Fruit fly (Drosophila melanogaster) whole organism, embryonic: ENCODE data around the gene Eip63E.

Source experiments
- Abd-B ChIP-seq: fragments of 200-800 bp; sonication (Bioruptor generic); optimal IDR thresholded peaks from 2 replicates; lab custom pipeline; 2018; ENCODE audit warnings: missing biosample characterization, mild to moderate bottlenecking, missing genetic modification characterization, moderate library complexity
- CG11504 ChIP-seq: fragments of 200-800 bp; sonication (Bioruptor generic); optimal IDR thresholded peaks from 3 replicates; lab custom pipeline; 2019; ENCODE audit warnings: missing biosample characterization, mild to moderate bottlenecking, missing genetic modification characterization, moderate library complexity
- CG11696 ChIP-seq: fragments of 200-800 bp; sonication (Bioruptor generic); IDR thresholded peaks from 2 replicates; pipeline ENCODE4 v1.3.6; 2022; ENCODE audit warnings: missing biosample characterization, missing genetic modification characterization
- CG13296 ChIP-seq: fragments of 200-800 bp; sonication (Bioruptor generic); optimal IDR thresholded peaks from 3 replicates; lab custom pipeline; 2018; ENCODE audit warnings: missing biosample characterization, mild to moderate bottlenecking, missing genetic modification characterization
- CG13624 ChIP-seq: fragments of 200-800 bp; sonication (Bioruptor generic); optimal IDR thresholded peaks from 2 replicates; lab custom pipeline; 2016; ENCODE audit warnings: missing biosample characterization, missing genetic modification characterization
- CG14965 ChIP-seq: fragments of 200-800 bp; sonication (Bioruptor generic); optimal IDR thresholded peaks from 2 replicates; lab custom pipeline; 2016; ENCODE audit warnings: missing biosample characterization, missing genetic modification characterization, borderline replicate concordance
- CG15479 ChIP-seq: fragments of 200-800 bp; sonication (Bioruptor generic); optimal IDR thresholded peaks from 3 replicates; lab custom pipeline; 2019; ENCODE audit warnings: missing biosample characterization, mild to moderate bottlenecking, missing genetic modification characterization, moderate library complexity
- CG16813 ChIP-seq: fragments of 200-800 bp; sonication (Bioruptor generic); IDR thresholded peaks from 3 replicates; pipeline ENCODE4 v1.3.6; 2022; ENCODE audit warnings: missing biosample characterization, missing genetic modification characterization; ENCODE audit not compliant: partially characterized antibody
- CG2129 ChIP-seq: fragments of 200-800 bp; sonication (Bioruptor generic); IDR thresholded peaks from 2 replicates; pipeline ENCODE4 v1.3.6; 2022; ENCODE audit warnings: missing biosample characterization, missing genetic modification characterization; ENCODE audit not compliant: partially characterized antibody
- CG3407 ChIP-seq: fragments of 200-800 bp; sonication (Bioruptor generic); optimal IDR thresholded peaks from 2 replicates; lab custom pipeline; 2018; ENCODE audit warnings: missing biosample characterization, mild to moderate bottlenecking, missing genetic modification characterization
- CG4617 ChIP-seq: fragments of 200-800 bp; sonication (Bioruptor generic); optimal IDR thresholded peaks from 3 replicates; lab custom pipeline; 2016; ENCODE audit warnings: missing biosample characterization, missing genetic modification characterization, borderline replicate concordance
- CG4820 ChIP-seq: fragments of 200-800 bp; sonication (Bioruptor generic); optimal IDR thresholded peaks from 3 replicates; lab custom pipeline; 2016; ENCODE audit warnings: missing biosample characterization, missing genetic modification characterization
- CG5180 ChIP-seq: fragments of 200-800 bp; sonication (Bioruptor generic); optimal IDR thresholded peaks from 3 replicates; lab custom pipeline; 2017; ENCODE audit warnings: missing biosample characterization, missing genetic modification characterization, mild to moderate bottlenecking, moderate library complexity, missing genetic modification reagents
- CG6683 ChIP-seq: fragments of 200-800 bp; sonication (Bioruptor generic); optimal IDR thresholded peaks from 2 replicates; lab custom pipeline; 2017; ENCODE audit warnings: missing biosample characterization, mild to moderate bottlenecking, missing genetic modification characterization, missing genetic modification reagents
- Camta ChIP-seq: fragments of 200-800 bp; sonication (Bioruptor generic); optimal IDR thresholded peaks from 2 replicates; lab custom pipeline; 2016; ENCODE audit warnings: missing biosample characterization, missing genetic modification characterization
- Drgx ChIP-seq: fragments of 200-800 bp; sonication (Bioruptor generic); IDR thresholded peaks from 2 replicates; pipeline ENCODE4 v1.3.6; 2022; ENCODE audit warnings: missing biosample characterization, missing genetic modification characterization
- Ets65A ChIP-seq: fragments of 200-800 bp; sonication (Bioruptor generic); peaks from one replicate; lab custom pipeline; 2016; ENCODE audit warnings: missing biosample characterization, missing genetic modification characterization
- Fer2 ChIP-seq: fragments of 200-800 bp; sonication (Bioruptor generic); optimal IDR thresholded peaks from 2 replicates; lab custom pipeline; 2018; ENCODE audit warnings: missing biosample characterization, mild to moderate bottlenecking, missing genetic modification characterization, moderate library complexity
- HLH3B ChIP-seq: fragments of 200-800 bp; sonication (Bioruptor generic); IDR thresholded peaks from 2 replicates; pipeline ENCODE4 v1.3.6; 2022; ENCODE audit warnings: missing biosample characterization, missing genetic modification characterization
- Hr51 ChIP-seq, 2 experiments: fragments of 200-800 bp; sonication (Bioruptor generic); optimal IDR thresholded peaks; 2 replicates in 1 of 2; 3 replicates in 1 of 2; lab custom pipeline; 2016 to 2018; ENCODE audit warnings: missing biosample characterization in 2 of 2, missing genetic modification characterization in 2 of 2, mild to moderate bottlenecking in 1 of 2, moderate library complexity in 1 of 2
- Med ChIP-seq: fragments of 200-800 bp; sonication (Bioruptor generic); peaks from one replicate; lab custom pipeline; 2016; ENCODE audit warnings: missing biosample characterization, missing genetic modification characterization, mild to moderate bottlenecking, inconsistent platforms, moderate library complexity
- Oli ChIP-seq: fragments of 200-800 bp; sonication (Bioruptor generic); optimal IDR thresholded peaks from 2 replicates; lab custom pipeline; 2018; ENCODE audit warnings: missing biosample characterization, mild to moderate bottlenecking, missing genetic modification characterization, moderate library complexity
- PHDP ChIP-seq: fragments of 200-800 bp; sonication (Bioruptor generic); optimal IDR thresholded peaks from 3 replicates; lab custom pipeline; 2018; ENCODE audit warnings: missing biosample characterization, mild to moderate bottlenecking, missing genetic modification characterization, moderate library complexity
- Pdp1 ChIP-seq, 2 experiments: fragments of 200-800 bp; sonication (Bioruptor generic); optimal IDR thresholded peaks; 3 replicates each; lab custom pipeline; 2016; ENCODE audit warnings: missing biosample characterization in 2 of 2, missing genetic modification characterization in 2 of 2, mild to moderate bottlenecking in 1 of 2, moderate library complexity in 1 of 2
- Sry-β ChIP-seq: fragments of 200-800 bp; sonication (Bioruptor generic); optimal IDR thresholded peaks from 2 replicates; lab custom pipeline; 2018; ENCODE audit warnings: missing biosample characterization, mild to moderate bottlenecking, missing genetic modification characterization, moderate library complexity
- Ssrp ChIP-seq: fragments of 200-800 bp; sonication (Bioruptor generic); optimal IDR thresholded peaks from 2 replicates; lab custom pipeline; 2018; ENCODE audit warnings: missing biosample characterization, mild to moderate bottlenecking, missing genetic modification characterization, moderate library complexity
- al ChIP-seq: fragments of 200-800 bp; sonication (Bioruptor generic); IDR thresholded peaks from 2 replicates; pipeline ENCODE4 v1.3.6; 2022; ENCODE audit warnings: missing biosample characterization, missing genetic modification characterization
- bsh ChIP-seq, 2 experiments: fragments of 200-800 bp; sonication (Bioruptor generic); optimal IDR thresholded peaks; 2 replicates each; lab custom pipeline; 2017 to 2018; ENCODE audit warnings: mild to moderate bottlenecking in 2 of 2, missing biosample characterization in 2 of 2, missing genetic modification characterization in 2 of 2, moderate library complexity in 1 of 2
- dati ChIP-seq: fragments of 200-800 bp; sonication (Bioruptor generic); IDR thresholded peaks from 2 replicates; pipeline ENCODE4 v1.3.6; 2022; ENCODE audit warnings: missing biosample characterization, missing genetic modification characterization
- dimm ChIP-seq: fragments of 200-800 bp; sonication (Bioruptor generic); IDR thresholded peaks from 2 replicates; pipeline ENCODE4 v1.3.6; 2022; ENCODE audit warnings: missing biosample characterization, missing genetic modification characterization
- dmrt99B ChIP-seq: fragments of 200-800 bp; sonication (Bioruptor generic); optimal IDR thresholded peaks from 2 replicates; lab custom pipeline; 2018; ENCODE audit warnings: missing biosample characterization, mild to moderate bottlenecking, missing genetic modification characterization, moderate library complexity
- exex ChIP-seq: fragments of 200-800 bp; sonication (Bioruptor generic); optimal IDR thresholded peaks from 4 replicates; lab custom pipeline; 2018; ENCODE audit warnings: missing biosample characterization, mild to moderate bottlenecking, missing genetic modification characterization, moderate library complexity
- ftz-f1 ChIP-seq: fragments of 200-800 bp; sonication (Bioruptor generic); optimal IDR thresholded peaks from 2 replicates; lab custom pipeline; 2016; ENCODE audit warnings: missing biosample characterization, missing genetic modification characterization
- gcm2 ChIP-seq: fragments of 200-800 bp; sonication (Bioruptor generic); optimal IDR thresholded peaks from 2 replicates; lab custom pipeline; 2016; ENCODE audit warnings: missing biosample characterization, missing genetic modification characterization
- grn ChIP-seq: fragments of 200-800 bp; sonication (Bioruptor generic); optimal IDR thresholded peaks from 3 replicates; lab custom pipeline; 2017; ENCODE audit warnings: missing biosample characterization, missing genetic modification characterization
- ind ChIP-seq: fragments of 200-800 bp; sonication (Bioruptor generic); optimal IDR thresholded peaks from 3 replicates; lab custom pipeline; 2016; ENCODE audit warnings: missing biosample characterization, missing genetic modification characterization
- inv ChIP-seq: fragments of 200-800 bp; sonication (Bioruptor generic); IDR thresholded peaks from 2 replicates; pipeline ENCODE4 v1.3.6; 2022; ENCODE audit warnings: missing biosample characterization, missing genetic modification characterization; ENCODE audit not compliant: partially characterized antibody
- lov ChIP-seq, 2 experiments: fragments of 200-800 bp in 1 of 2; fragments of >200 bp in 1 of 2; sonication (Bioruptor generic) in 1 of 2; IDR thresholded peaks in 1 of 2; optimal IDR thresholded peaks in 1 of 2; 2 replicates in 1 of 2; 3 replicates in 1 of 2; pipeline versions ENCODE4 v1.3.6 to Lab custom; 2017 to 2022; ENCODE audit warnings: missing biosample characterization in 1 of 2, missing genetic modification characterization in 1 of 2
- mirr ChIP-seq: fragments of 200-800 bp; sonication (Bioruptor generic); optimal IDR thresholded peaks from 3 replicates; lab custom pipeline; 2018; ENCODE audit warnings: missing biosample characterization, mild to moderate bottlenecking, missing genetic modification characterization
- psq ChIP-seq: fragments of 200-800 bp; sonication (Bioruptor generic); optimal IDR thresholded peaks from 2 replicates; lab custom pipeline; 2017; ENCODE audit warnings: missing biosample characterization, missing genetic modification characterization
- pum ChIP-seq: fragments of 200-800 bp; sonication (Bioruptor generic); optimal IDR thresholded peaks from 2 replicates; lab custom pipeline; 2016; ENCODE audit warnings: missing biosample characterization, missing genetic modification characterization
- ranshi ChIP-seq: fragments of 200-800 bp; sonication (Bioruptor generic); IDR thresholded peaks from 2 replicates; pipeline ENCODE4 v1.3.6; 2022; ENCODE audit warnings: missing biosample characterization, missing genetic modification characterization
- scrt ChIP-seq: fragments of 200-800 bp; sonication (Bioruptor generic); optimal IDR thresholded peaks from 2 replicates; lab custom pipeline; 2018; ENCODE audit warnings: missing biosample characterization, mild to moderate bottlenecking, missing genetic modification characterization, moderate library complexity
- stc ChIP-seq: fragments of 200-800 bp; sonication (Bioruptor generic); IDR thresholded peaks from 2 replicates; pipeline ENCODE4 v1.3.6; 2022; ENCODE audit warnings: missing biosample characterization, missing genetic modification characterization
- trem ChIP-seq: fragments of 200-800 bp; optimal IDR thresholded peaks from 3 replicates; lab custom pipeline; 2019; ENCODE audit warnings: missing biosample characterization, mild to moderate bottlenecking, missing genetic modification characterization, moderate library complexity
- wor ChIP-seq: fragments of 200-800 bp; sonication (Bioruptor generic); IDR thresholded peaks from 2 replicates; pipeline ENCODE4 v1.3.6; 2022; ENCODE audit warnings: missing biosample characterization, missing genetic modification characterization
- zen2 ChIP-seq: fragments of 200-800 bp; sonication (Bioruptor generic); IDR thresholded peaks from 3 replicates; pipeline ENCODE4 v1.3.6; 2022; ENCODE audit warnings: missing biosample characterization, missing genetic modification characterization; ENCODE audit not compliant: partially characterized antibody

Gene Eip63E

dm6 chr3L:3547113-3547512 lies 31.6 kb downstream of the Eip63E start:
- TF ChIP-seq bsh (GFP tag; optimal IDR thresholded peaks at IDR 0.05; lab: Kevin White, UChicago) = no peak
- TF ChIP-seq grn (GFP tag; lab: Kevin White, UChicago) = peak; percentile 41
- TF ChIP-seq zen2 (GFP tag; lab: Robert Waterston, UW) = no peak
- TF ChIP-seq CG16813 (GFP tag; lab: Robert Waterston, UW) = no peak
- TF ChIP-seq Fer2 = no peak
- TF ChIP-seq CG15479 (GFP tag; lab: Kevin White, UChicago) = no peak
- TF ChIP-seq CG5180 = no peak
- no peak for TF ChIP-seq CG4617 (GFP tag; lab: Kevin White, UChicago)
- TF ChIP-seq exex (tag; lab: Kevin White, UChicago) = peak; percentile 91
- no peak for TF ChIP-seq Sry-β
- no peak for TF ChIP-seq trem (tag; lab: Kevin White, UChicago)
- peak; percentile 23 for TF ChIP-seq mirr
- no peak for TF ChIP-seq PHDP
- no peak for TF ChIP-seq dmrt99B (tag; lab: Kevin White, UChicago)
- TF ChIP-seq Pdp1 (GFP tag; optimal IDR thresholded peaks at IDR 0.05; lab: Kevin White, UChicago) = peak in 1 of 2 experiments; percentile 46
- TF ChIP-seq CG11696 (GFP tag; lab: Robert Waterston, UW) = no peak
- TF ChIP-seq ftz-f1 (GFP tag; lab: Kevin White, UChicago) = no peak

dm6 chr3L:3549468-3549867 lies 33.9 kb downstream of the Eip63E start:
- peak; percentile 14 for TF ChIP-seq Med
- no peak for TF ChIP-seq scrt (GFP tag; lab: Kevin White, UChicago)
- TF ChIP-seq Drgx (GFP tag; lab: Robert Waterston, UW) = peak; percentile 75; the same call in 1 of the 2 replicates
- no peak for TF ChIP-seq ind (GFP tag; lab: Kevin White, UChicago)

- TF ChIP-seq Oli (tag; lab: Kevin White, UChicago) = peak; percentile 27
- TF ChIP-seq stc (GFP tag; lab: Robert Waterston, UW) = peak; percentile 36
- no peak for TF ChIP-seq dimm (GFP tag; lab: Robert Waterston, UW)
- no peak for TF ChIP-seq CG6683 (GFP tag; lab: Kevin White, UChicago)
- TF ChIP-seq CG11504 = peak; percentile 61
- TF ChIP-seq CG4820 (GFP tag; lab: Kevin White, UChicago) = no peak
- TF ChIP-seq ranshi (GFP tag; lab: Robert Waterston, UW) = no peak
- TF ChIP-seq CG13296 (GFP tag; lab: Kevin White, UChicago) = no peak
- TF ChIP-seq Ssrp (tag; lab: Kevin White, UChicago) = peak; percentile 11
- no peak for TF ChIP-seq CG13624
- TF ChIP-seq wor (GFP tag; lab: Robert Waterston, UW) = no peak
- TF ChIP-seq dati (GFP tag; lab: Robert Waterston, UW) = 0 out of 2 replicates have a peak, but pooled peaks have one; percentile 20
- TF ChIP-seq Camta (GFP tag; lab: Kevin White, UChicago) = no peak
- no peak for TF ChIP-seq gcm2
- no peak for TF ChIP-seq psq
- TF ChIP-seq CG14965 (GFP tag; lab: Kevin White, UChicago) = no peak
- TF ChIP-seq lov (optimal IDR thresholded peaks at IDR 0.05; lab: Kevin White, UChicago) = no peak
- no peak for TF ChIP-seq lov (GFP tag; IDR thresholded peaks at IDR 0.05; lab: Robert Waterston, UW)
- no peak for TF ChIP-seq al (GFP tag; lab: Robert Waterston, UW)
- peak; percentile 53 for TF ChIP-seq Ets65A
- no peak for TF ChIP-seq Abd-B (GFP tag; lab: Kevin White, UChicago)
- TF ChIP-seq CG2129 = no peak
- TF ChIP-seq pum (GFP tag; lab: Kevin White, UChicago) = no peak
- peak in 1 of 2 experiments; percentile 29 for TF ChIP-seq Hr51 (GFP tag; optimal IDR thresholded peaks at IDR 0.05; lab: Kevin White, UChicago)
- peak; percentile 43; the same call in 1 of the 2 replicates for TF ChIP-seq HLH3B (GFP tag; lab: Robert Waterston, UW)
- no peak for TF ChIP-seq inv (GFP tag; lab: Robert Waterston, UW)
- no peak for TF ChIP-seq CG3407 (GFP tag; lab: Kevin White, UChicago)
Measured at dm6 chr3L:3551008-3551407, 35.5 kb downstream of the Eip63E start.
